Fruit fly (Drosophila melanogaster): ENCODE results near the gene fh.

fh gene

dm6 chrX:9120828-9121754 lies 27.8 kb downstream of the fh start (continued):
- TF ChIP-seq CG1024 (GFP tag; IDR thresholded peaks at IDR 0.05) (peak; percentile 39; the same call in 1 of the 2 replicates), al (GFP tag; IDR thresholded peaks at IDR 0.05) (no peak), Myb (GFP tag; optimal IDR thresholded peaks at IDR 0.05) (no peak), br (optimal IDR thresholded peaks at IDR 0.05) (no peak), Sry-β (GFP tag; optimal IDR thresholded peaks at IDR 0.05) (no peak), eyg (GFP tag; optimal IDR thresholded peaks at IDR 0.05) (no peak), lola (GFP tag; optimal IDR thresholded peaks at IDR 0.05) (peak in 1 of 3 experiments; percentile 33), CG12219 (GFP tag; optimal IDR thresholded peaks at IDR 0.05) (peak; percentile 14), Neu2 (GFP tag; optimal IDR thresholded peaks at IDR 0.05; ENCODE audit: borderline replicate concordance) (no peak), jing (GFP tag; optimal IDR thresholded peaks at IDR 0.05) (no peak), Hr51 (GFP tag; optimal IDR thresholded peaks at IDR 0.05) (peak in 1 of 2 experiments; percentile 48), sc (optimal IDR thresholded peaks at IDR 0.05) (no peak), sc (GFP tag; optimal IDR thresholded peaks at IDR 0.05) (no peak), insv (GFP tag; optimal IDR thresholded peaks at IDR 0.05) (peak; percentile 54 to 94), Gug (GFP tag; IDR thresholded peaks at IDR 0.05) (no peak), CG30431 (GFP tag; optimal IDR thresholded peaks at IDR 0.05) (no peak), CG7839 (tag; optimal IDR thresholded peaks at IDR 0.05) (peak; percentile 64), D19B (GFP tag; optimal IDR thresholded peaks at IDR 0.05) (peak; percentile 81), gro (GFP tag; optimal IDR thresholded peaks at IDR 0.05) (peak; percentile 7), maf-S (GFP tag; optimal IDR thresholded peaks at IDR 0.05) (no peak), Dad (GFP tag; optimal IDR thresholded peaks at IDR 0.05) (no peak), CG9609 (GFP tag; optimal IDR thresholded peaks at IDR 0.05) (no peak), CG9932 (GFP tag; IDR thresholded peaks at IDR 0.05) (no peak), chif (GFP tag; optimal IDR thresholded peaks at IDR 0.05) (peak in 1 of 2 experiments; percentile 52), CG14710 (tag; optimal IDR thresholded peaks at IDR 0.05) (peak; percentile 41), CG17829 (tag; optimal IDR thresholded peaks at IDR 0.05) (peak; percentile 40), CG7928 (GFP tag; optimal IDR thresholded peaks at IDR 0.05) (no peak), tna (GFP tag; IDR thresholded peaks at IDR 0.05; ENCODE audit: partially characterized antibody) (no peak), sna (GFP tag; IDR thresholded peaks at IDR 0.05; ENCODE audit: partially characterized antibody) (no peak), Kr (GFP tag; optimal IDR thresholded peaks at IDR 0.05) (no peak), lmd (GFP tag; IDR thresholded peaks at IDR 0.05) (peak; percentile 32; the same call in 1 of the 2 replicates), CG8359 (GFP tag; optimal IDR thresholded peaks at IDR 0.05; ENCODE audit: borderline replicate concordance) (peak; percentile 18), CG8944 (GFP tag; optimal IDR thresholded peaks at IDR 0.05) (no peak), yki (optimal IDR thresholded peaks at IDR 0.05) (no peak), Antp (GFP tag; optimal IDR thresholded peaks at IDR 0.05) (no peak), CG33557 (GFP tag; optimal IDR thresholded peaks at IDR 0.05) (no peak), nerfin-2 (GFP tag; IDR thresholded peaks at IDR 0.05; ENCODE audit: partially characterized antibody) (no peak), bsh (GFP tag; optimal IDR thresholded peaks at IDR 0.05) (peak in 1 of 2 experiments; percentile 62), Elba2 (GFP tag; optimal IDR thresholded peaks at IDR 0.05) (no peak), Ravus (GFP tag; IDR thresholded peaks at IDR 0.05) (no peak), p53 (GFP tag; optimal IDR thresholded peaks at IDR 0.05) (no peak), CG2202 (tag; optimal IDR thresholded peaks at IDR 0.05) (no peak), CG4730 (GFP tag; IDR thresholded peaks at IDR 0.05) (no peak; the same call in 1 of the 2 replicates), CG18262 (tag; optimal IDR thresholded peaks at IDR 0.05) (peak; percentile 62), Doc2 (GFP tag; IDR thresholded peaks at IDR 0.05) (no peak), Meics (GFP tag; optimal IDR thresholded peaks at IDR 0.05) (peak; percentile 60), CG17328 (GFP tag; IDR thresholded peaks at IDR 0.05) (peak; percentile 26; the same call in 1 of the 2 replicates), CG17802 (tag; optimal IDR thresholded peaks at IDR 0.05) (no peak)
